Worm (Caenorhabditis elegans): ENCODE data around the gene F41C3.7.

- TF ChIP-seq nfya-1 (tag; optimal IDR thresholded peaks at IDR 0.05; ENCODE audit: borderline replicate concordance, insufficient read depth) (no peak), ceh-58 (GFP tag; IDR thresholded peaks at IDR 0.05) (no peak), nhr-80 (tag; optimal IDR thresholded peaks at IDR 0.05) (no peak)
Observed at ce11 chrII:4766284-4766683, 36.5 kb downstream of the F41C3.7 start, which contains the start of gene ttm-2.

Measured in whole organism, young adult.